Worm (Caenorhabditis elegans) whole organism, early embryonic: ENCODE data around the gene prde-1.

Experiments used
- B0310.2 ChIP-seq: sonication (generic microtip); optimal IDR thresholded peaks from 2 replicates; lab custom pipeline; 2016; ENCODE audit warnings: mild to moderate bottlenecking, missing genetic modification characterization, missing compliant biosample characterization
- hmbx-1 ChIP-seq: sonication (generic microtip); optimal IDR thresholded peaks from 2 replicates; lab custom pipeline; 2016; ENCODE audit warnings: mild to moderate bottlenecking, missing genetic modification characterization, missing compliant biosample characterization
- sea-1 ChIP-seq: fragments of 200-800 bp; sonication (Bioruptor generic); conservative IDR thresholded peaks from 2 replicates; pipeline ENCODE4 v1.3.6; 2022; ENCODE audit warnings: missing genetic modification characterization, missing compliant biosample characterization

DNA sequence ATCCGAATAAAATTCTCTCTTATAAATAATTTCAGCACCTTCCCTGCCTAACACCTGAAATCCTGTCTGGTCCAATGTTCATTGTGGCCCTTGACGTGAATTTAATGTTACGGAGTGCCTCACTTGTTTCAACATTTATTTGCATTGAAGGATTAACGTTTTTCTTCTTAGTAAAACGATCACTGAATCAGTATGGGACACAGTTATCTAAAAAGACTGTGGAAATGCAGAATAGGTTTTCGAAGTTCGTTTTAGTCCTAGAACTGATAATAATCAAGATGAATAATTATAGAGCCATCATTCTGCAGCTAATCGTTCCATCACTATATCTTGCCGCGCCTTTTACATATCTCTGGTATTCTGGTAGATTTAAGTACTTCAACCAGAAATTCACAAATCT lies 42.9 kb upstream of the prde-1 start, which contains the start of gene srh-219:
- TF ChIP-seq B0310.2 (tag; lab: Kevin White, UChicago), result no peak
- no peak for TF ChIP-seq sea-1 (GFP tag; lab: Robert Waterston, UW)
- TF ChIP-seq hmbx-1 (tag; lab: Kevin White, UChicago), result no peak
